Fruit fly (Drosophila melanogaster): ENCODE measurements around the gene png.

Gene png

DNA sequence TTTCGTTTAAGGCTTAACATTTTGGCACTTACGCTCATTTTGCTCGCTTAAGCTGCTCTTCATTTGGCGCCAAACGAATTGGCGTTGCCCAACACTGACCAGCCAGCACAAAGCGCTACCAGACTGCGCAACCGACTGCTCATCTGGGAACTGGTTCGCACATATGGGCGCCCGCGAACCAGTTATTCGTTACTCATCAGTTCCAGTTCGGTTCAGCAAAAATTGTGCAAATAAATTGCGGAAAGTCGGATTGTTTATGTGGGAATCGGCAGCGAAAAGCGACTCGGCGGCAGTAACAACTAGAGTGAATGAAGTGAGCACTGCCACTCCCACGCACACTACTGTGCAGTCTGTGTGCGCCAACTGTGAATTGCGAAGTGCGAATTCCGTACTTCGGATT is 35.5 kb upstream of the png start, which contains the start of gene Rilpl (continued):
- TF ChIP-seq CG15073 (GFP tag; optimal IDR thresholded peaks at IDR 0.05), result no peak
- no peak for TF ChIP-seq CG14441 (GFP tag; IDR thresholded peaks at IDR 0.05)
- TF ChIP-seq CG12391 (tag; optimal IDR thresholded peaks at IDR 0.05), result peak; percentile 3
- peak; percentile 51; the same call in 2 of the 3 replicates for TF ChIP-seq ci (GFP tag; IDR thresholded peaks at IDR 0.05)
- no peak for TF ChIP-seq dysf (GFP tag; IDR thresholded peaks at IDR 0.05)
- peak; percentile 53 for TF ChIP-seq chm (GFP tag; IDR thresholded peaks at IDR 0.05)
- TF ChIP-seq Bgb (GFP tag; IDR thresholded peaks at IDR 0.05; ENCODE audit: partially characterized antibody), result peak; percentile 68
- peak; percentile 24 for TF ChIP-seq B-H2 (GFP tag; optimal IDR thresholded peaks at IDR 0.05)
- 0 out of 3 replicates have a peak, but pooled peaks have one; percentile 28 for TF ChIP-seq CG6791 (GFP tag; IDR thresholded peaks at IDR 0.05; ENCODE audit: partially characterized antibody)
- peak; percentile 8 for TF ChIP-seq CG5245 (GFP tag; optimal IDR thresholded peaks at IDR 0.05)
- TF ChIP-seq HHEX (GFP tag; optimal IDR thresholded peaks at IDR 0.05), result peak; percentile 2
- peak; percentile 19; the same call in 1 of the 2 replicates for TF ChIP-seq Adf1 (GFP tag; IDR thresholded peaks at IDR 0.05)
- TF ChIP-seq sens (GFP tag), result peak; percentile 64
- TF ChIP-seq ind (GFP tag; optimal IDR thresholded peaks at IDR 0.05), result peak; percentile 2
- peak; percentile 38; the same call in 1 of the 2 replicates for TF ChIP-seq tna (GFP tag; IDR thresholded peaks at IDR 0.05; ENCODE audit: partially characterized antibody)
- TF ChIP-seq CG10209 (GFP tag; optimal IDR thresholded peaks at IDR 0.05), result no peak
- peak; percentile 42; the same call in 1 of the 2 replicates for TF ChIP-seq E2f1 (GFP tag; IDR thresholded peaks at IDR 0.05)
- peak; percentile 93 for TF ChIP-seq pzg (GFP tag; optimal IDR thresholded peaks at IDR 0.05)
- TF ChIP-seq sd (tag; optimal IDR thresholded peaks at IDR 0.05), result peak; percentile 52
- TF ChIP-seq HLH4C (GFP tag; IDR thresholded peaks at IDR 0.05; ENCODE audit: partially characterized antibody), result peak; percentile 55; the same call in 2 of the 3 replicates
- no peak for TF ChIP-seq CG2875 (GFP tag; optimal IDR thresholded peaks at IDR 0.05)
- TF ChIP-seq Dp (GFP tag; optimal IDR thresholded peaks at IDR 0.05), result peak; percentile 93
- TF ChIP-seq dpn (GFP tag; optimal IDR thresholded peaks at IDR 0.05), result peak in 1 of 2 experiments; percentile 50
- no peak for TF ChIP-seq H15 (GFP tag; IDR thresholded peaks at IDR 0.05)
- no peak for TF ChIP-seq CG15269 (tag; optimal IDR thresholded peaks at IDR 0.05)
- TF ChIP-seq grau (tag; optimal IDR thresholded peaks at IDR 0.05), result peak; percentile 24
- TF ChIP-seq lab (GFP tag; optimal IDR thresholded peaks at IDR 0.05), result peak; percentile 39
- peak; percentile 33 for TF ChIP-seq jumu (GFP tag; optimal IDR thresholded peaks at IDR 0.05)
- 0 out of 2 replicates have a peak, but pooled peaks have one; percentile 35 for TF ChIP-seq CG16779 (GFP tag; IDR thresholded peaks at IDR 0.05)
- no peak for TF ChIP-seq D19B (GFP tag; optimal IDR thresholded peaks at IDR 0.05)
- TF ChIP-seq CG13287 (GFP tag; IDR thresholded peaks at IDR 0.05; ENCODE audit: partially characterized antibody), result peak; percentile 62
- no peak for TF ChIP-seq Trl (optimal IDR thresholded peaks at IDR 0.05)
- peak; percentile 34 for TF ChIP-seq Trl (GFP tag; optimal IDR thresholded peaks at IDR 0.05)
- peak; percentile 30 for TF ChIP-seq tin (GFP tag; optimal IDR thresholded peaks at IDR 0.05)
- peak; percentile 35 for TF ChIP-seq Deaf1 (tag; optimal IDR thresholded peaks at IDR 0.05)
- no peak for TF ChIP-seq hb (GFP tag; IDR thresholded peaks at IDR 0.05; ENCODE audit: partially characterized antibody)
- TF ChIP-seq cad (GFP tag; optimal IDR thresholded peaks at IDR 0.05), result no peak
- peak; percentile 37 for TF ChIP-seq CoRest (tag; optimal IDR thresholded peaks at IDR 0.05)
- no peak for TF ChIP-seq CG8290 (GFP tag; optimal IDR thresholded peaks at IDR 0.05)
- peak in 1 of 2 experiments; percentile 75 for TF ChIP-seq CG8290 (tag; optimal IDR thresholded peaks at IDR 0.05)
- TF ChIP-seq yki (optimal IDR thresholded peaks at IDR 0.05), result no peak
- TF ChIP-seq CG12155 (GFP tag; optimal IDR thresholded peaks at IDR 0.05), result peak; percentile 64
- peak; percentile 13 for TF ChIP-seq mam (GFP tag; optimal IDR thresholded peaks at IDR 0.05)
- peak; percentile 49 for TF ChIP-seq NFAT (GFP tag; IDR thresholded peaks at IDR 0.05)
- TF ChIP-seq PHDP (tag; optimal IDR thresholded peaks at IDR 0.05), result peak; percentile 12
- peak; percentile 7; the same call in 1 of the 3 replicates for TF ChIP-seq CG34422 (GFP tag; IDR thresholded peaks at IDR 0.05)
- TF ChIP-seq CG11456 (GFP tag; IDR thresholded peaks at IDR 0.05), result 0 out of 3 replicates have a peak, but pooled peaks have one; percentile 24
- TF ChIP-seq CG17186 (GFP tag; optimal IDR thresholded peaks at IDR 0.05), result peak; percentile 90
- TF ChIP-seq Fer3 (tag; optimal IDR thresholded peaks at IDR 0.05), result no peak
- TF ChIP-seq ems (GFP tag; optimal IDR thresholded peaks at IDR 0.05), result no peak
- no peak for TF ChIP-seq tx (GFP tag; optimal IDR thresholded peaks at IDR 0.05)
